Worm (Caenorhabditis elegans) whole organism, L3 larva: ENCODE data around the gene T05A7.11.

Experiments used
- ZK546.5 ChIP-seq: sonication (generic microtip); optimal IDR thresholded peaks from 2 replicates; lab custom pipeline; 2017; ENCODE audit warnings: missing biosample characterization, missing genetic modification characterization
- ama-1 ChIP-seq: fragments of 150-350 bp; optimal IDR thresholded peaks from 2 replicates; lab custom pipeline; 2018
- ceh-82 ChIP-seq: fragments of 150-350 bp; optimal IDR thresholded peaks from 2 replicates; lab custom pipeline; 2014; ENCODE audit warnings: missing biosample characterization, missing genetic modification characterization
- elt-3 ChIP-seq, 3 experiments: fragments of 150-350 bp in 1 of 3; sonication (generic microtip) in 2 of 3; optimal IDR thresholded peaks; 2 replicates in 2 of 3; 4 replicates in 1 of 3; lab custom pipeline; 2014 to 2017; ENCODE audit warnings: missing biosample characterization in 3 of 3, missing genetic modification characterization in 3 of 3
- fkh-10 ChIP-seq: sonication (generic microtip); optimal IDR thresholded peaks from 2 replicates; lab custom pipeline; 2017; ENCODE audit warnings: missing biosample characterization, missing genetic modification reagents, missing genetic modification characterization
- lin-39 ChIP-seq: fragments of 150-350 bp; optimal IDR thresholded peaks from 2 replicates; lab custom pipeline; 2018; ENCODE audit warnings: missing biosample characterization, missing genetic modification reagents, missing genetic modification characterization
- mdl-1 ChIP-seq: fragments of 150-350 bp; optimal IDR thresholded peaks from 2 replicates; lab custom pipeline; 2014; ENCODE audit warnings: missing biosample characterization, missing genetic modification characterization
- nhr-11 ChIP-seq: fragments of 150-350 bp; optimal IDR thresholded peaks from 2 replicates; lab custom pipeline; 2014; ENCODE audit warnings: missing biosample characterization, missing genetic modification characterization
- nhr-28 ChIP-seq: fragments of 150-350 bp; optimal IDR thresholded peaks from 2 replicates; lab custom pipeline; 2014; ENCODE audit warnings: missing biosample characterization, missing genetic modification characterization
- pha-4 ChIP-seq: fragments of 150-350 bp; optimal IDR thresholded peaks from 2 replicates; lab custom pipeline; 2014; ENCODE audit warnings: missing biosample characterization, missing genetic modification reagents, missing genetic modification characterization
- skn-1 ChIP-seq: fragments of 150-350 bp; optimal IDR thresholded peaks from 2 replicates; lab custom pipeline; 2014; ENCODE audit warnings: missing biosample characterization, missing genetic modification characterization
- tbx-2 ChIP-seq: sonication (generic microtip); optimal IDR thresholded peaks from 2 replicates; lab custom pipeline; 2016; ENCODE audit warnings: mild to moderate bottlenecking, missing genetic modification characterization, missing compliant biosample characterization
- unc-39 ChIP-seq: sonication (generic microtip); optimal IDR thresholded peaks from 4 replicates; lab custom pipeline; 2017; ENCODE audit warnings: missing biosample characterization, missing genetic modification characterization
- zag-1 ChIP-seq: fragments of 150-350 bp; optimal IDR thresholded peaks from 2 replicates; lab custom pipeline; 2014; ENCODE audit warnings: missing biosample characterization, missing genetic modification characterization

- TF ChIP-seq mdl-1: no peak
- TF ChIP-seq elt-3 (tag; optimal IDR thresholded peaks at IDR 0.05; lab: Kevin White, UChicago): no peak
- TF ChIP-seq nhr-28 (tag; lab: Kevin White, UChicago): no peak
- TF ChIP-seq pha-4: no peak
- no peak for TF ChIP-seq nhr-11 (tag; lab: Kevin White, UChicago)
- TF ChIP-seq ZK546.5 (tag; lab: Kevin White, UChicago): no peak
- peak; percentile 90 for TF ChIP-seq lin-39 (tag; lab: Kevin White, UChicago)
- no peak for TF ChIP-seq tbx-2 (tag; lab: Kevin White, UChicago)
- no peak for TF ChIP-seq zag-1 (tag; lab: Kevin White, UChicago)
- no peak for TF ChIP-seq skn-1
- TF ChIP-seq ama-1 (lab: Kevin White, UChicago): no peak
- TF ChIP-seq ceh-82 (tag; lab: Kevin White, UChicago): no peak
- no peak for TF ChIP-seq fkh-10 (GFP tag; lab: Kevin White, UChicago)
- no peak for TF ChIP-seq unc-39
These were observed 7.4 kb upstream of the T05A7.11 start, which contains the start of the genes clec-140 and hmg-11 for ce11 chrII:4672584-4673110.
